Worm (Caenorhabditis elegans) whole organism, early embryonic: ENCODE measurements around the gene clec-80.

Source experiments
- ama-1 ChIP-seq: fragments of 150-350 bp; optimal IDR thresholded peaks from 2 replicates; lab custom pipeline; 2014
- flt-1 ChIP-seq: fragments of 200-800 bp; sonication (Bioruptor generic); IDR thresholded peaks from 2 replicates; pipeline ENCODE4 v1.3.6; 2022; ENCODE audit warnings: missing genetic modification characterization, missing compliant biosample characterization
- tbx-37 ChIP-seq: fragments of 200-800 bp; sonication (Bioruptor generic); conservative IDR thresholded peaks from 2 replicates; pipeline ENCODE4 v1.3.6; 2022; ENCODE audit warnings: missing genetic modification reagents, missing genetic modification characterization, missing compliant biosample characterization

ce11 chrIV:2835364-2835763 lies 11.8 kb downstream of the clec-80 start, which contains the start of gene clec-82:
- TF ChIP-seq flt-1 (GFP tag; lab: Robert Waterston, UW): no peak
- no peak for TF ChIP-seq ama-1 (lab: Kevin White, UChicago)
- no peak for TF ChIP-seq tbx-37 (GFP tag; lab: Robert Waterston, UW)
